Worm (Caenorhabditis elegans): ENCODE measurements around the gene K07F5.22.

Gene K07F5.22

DNA sequence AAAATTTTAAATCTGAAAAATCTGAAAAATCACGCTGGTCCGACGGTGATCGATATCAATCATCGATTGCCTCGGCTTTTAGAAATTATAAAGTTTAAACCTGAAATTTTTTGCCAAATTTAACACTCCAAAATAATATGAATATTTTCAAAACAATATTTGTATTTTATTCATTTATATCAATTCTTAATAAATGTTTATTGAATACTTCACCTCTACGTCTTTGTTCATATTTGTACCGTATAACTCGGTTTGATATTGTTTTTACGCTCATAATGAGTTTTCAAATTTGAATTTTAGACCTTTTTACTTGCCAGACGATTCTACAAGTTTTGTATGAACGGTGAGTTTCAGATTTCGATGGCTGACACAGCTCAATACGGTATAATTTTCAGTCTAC is at the start of gene K07F5.22, which contains the start of gene K07F5.15:
Gene K07F5.22, plus strand, starts transcription at position 301 of the 400 bp plus-strand sequence.
Gene K07F5.15, plus strand, starts transcription at position 301 of the 400 bp plus-strand sequence.
- TF ChIP-seq lin-32 (GFP tag; optimal IDR thresholded peaks at IDR 0.05) = no peak
- TF ChIP-seq sptf-1 (tag; optimal IDR thresholded peaks at IDR 0.05) = no peak
- TF ChIP-seq pha-4 (tag; optimal IDR thresholded peaks at IDR 0.05) = no peak
- TF ChIP-seq snpc-4 (tag; optimal IDR thresholded peaks at IDR 0.05) = no peak
- no peak for TF ChIP-seq unc-39 (tag; optimal IDR thresholded peaks at IDR 0.05)
- no peak for TF ChIP-seq ztf-11 (tag; optimal IDR thresholded peaks at IDR 0.05)
- TF ChIP-seq nhr-76 (tag; optimal IDR thresholded peaks at IDR 0.05) = no peak
- TF ChIP-seq tbx-8 (GFP tag; optimal IDR thresholded peaks at IDR 0.05) = no peak
- no peak for TF ChIP-seq ces-1 (GFP tag; optimal IDR thresholded peaks at IDR 0.05)
- no peak for TF ChIP-seq unc-62 (GFP tag; optimal IDR thresholded peaks at IDR 0.05)
- TF ChIP-seq bed-3 (GFP tag; optimal IDR thresholded peaks at IDR 0.05) = no peak
- TF ChIP-seq ham-2 (GFP tag; optimal IDR thresholded peaks at IDR 0.05) = no peak
- no peak for TF ChIP-seq mls-2 (tag; optimal IDR thresholded peaks at IDR 0.05)
- no peak for TF ChIP-seq flh-1 (GFP tag; optimal IDR thresholded peaks at IDR 0.05)

DNA sequence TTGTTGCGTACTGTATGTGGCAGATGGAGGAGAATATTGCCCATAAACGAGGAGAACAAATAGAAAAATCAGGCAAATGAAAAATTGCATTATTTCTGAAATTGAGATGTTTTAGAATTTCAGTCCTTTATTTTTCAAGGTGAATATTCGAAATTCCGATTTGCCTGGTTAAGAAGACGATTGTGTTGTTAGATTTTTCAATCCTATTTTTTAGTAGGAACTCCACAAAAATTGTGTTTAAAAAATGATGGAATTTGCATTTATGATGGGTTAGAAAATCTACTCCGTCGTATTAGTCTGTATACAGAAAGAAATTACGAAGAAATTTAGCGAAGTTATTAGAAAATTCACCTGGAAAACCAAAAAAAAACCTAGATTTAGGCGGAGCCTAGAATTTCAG is 49.4 kb upstream of the K07F5.22 start, which contains the start of gene egl-20:
Gene egl-20, minus strand, starts transcription at position 101 of the 400 bp plus-strand sequence.
- TF ChIP-seq tbx-8 (GFP tag; optimal IDR thresholded peaks at IDR 0.05) (no peak), snpc-4 (tag; optimal IDR thresholded peaks at IDR 0.05) (no peak), mep-1 (tag; optimal IDR thresholded peaks at IDR 0.05) (no peak), elt-1 (tag; optimal IDR thresholded peaks at IDR 0.05; ENCODE audit: borderline replicate concordance, insufficient read depth) (no peak), elt-3 (tag; optimal IDR thresholded peaks at IDR 0.05) (no peak), blmp-1 (tag; optimal IDR thresholded peaks at IDR 0.05) (no peak), lin-13 (tag; optimal IDR thresholded peaks at IDR 0.05) (no peak), cnd-1 (tag; optimal IDR thresholded peaks at IDR 0.05) (no peak), ceh-43 (GFP tag; optimal IDR thresholded peaks at IDR 0.05) (no peak), drap-1 (GFP tag; optimal IDR thresholded peaks at IDR 0.05) (no peak), mab-5 (tag; optimal IDR thresholded peaks at IDR 0.05) (no peak), unc-62 (GFP tag; optimal IDR thresholded peaks at IDR 0.05) (no peak), mls-2 (tag; optimal IDR thresholded peaks at IDR 0.05) (no peak), nhr-237 (tag; optimal IDR thresholded peaks at IDR 0.05) (no peak), ces-1 (GFP tag; optimal IDR thresholded peaks at IDR 0.05) (no peak), M03D4.4 (tag; optimal IDR thresholded peaks at IDR 0.05) (no peak), flh-1 (GFP tag; optimal IDR thresholded peaks at IDR 0.05) (no peak), sem-2 (GFP tag; optimal IDR thresholded peaks at IDR 0.05) (no peak), unc-39 (tag; optimal IDR thresholded peaks at IDR 0.05) (no peak)

DNA sequence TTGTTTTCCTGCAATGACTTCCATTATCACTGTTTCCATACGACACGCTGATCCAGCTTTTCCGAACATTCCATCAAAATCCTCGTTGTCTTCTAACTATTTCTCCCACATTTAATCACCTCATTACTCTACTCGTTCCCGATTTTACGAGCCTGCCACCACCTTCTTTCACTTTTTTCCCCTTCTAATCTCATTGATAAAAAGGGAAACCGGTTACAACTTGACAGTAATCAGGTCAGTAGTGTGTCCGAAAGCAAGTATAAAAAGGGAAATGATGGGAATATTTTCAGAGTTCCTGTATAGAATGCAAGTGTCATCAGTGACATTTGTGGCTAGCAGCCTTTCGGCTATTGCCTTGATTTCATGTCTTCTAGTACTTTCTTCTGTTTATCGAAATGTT is 43.3 kb upstream of the K07F5.22 start, which contains the start of gene col-123:
Gene col-123, plus strand, starts transcription at position 301 of the 400 bp plus-strand sequence.
- TF ChIP-seq nhr-237 (tag; optimal IDR thresholded peaks at IDR 0.05) = no peak
- TF ChIP-seq sptf-1 (tag; optimal IDR thresholded peaks at IDR 0.05) = no peak
- TF ChIP-seq unc-39 (tag; optimal IDR thresholded peaks at IDR 0.05) = no peak
- no peak for TF ChIP-seq elt-3 (tag; optimal IDR thresholded peaks at IDR 0.05)
- TF ChIP-seq nhr-12 (tag; optimal IDR thresholded peaks at IDR 0.05) = no peak
- no peak for TF ChIP-seq snpc-4 (tag; optimal IDR thresholded peaks at IDR 0.05)
- TF ChIP-seq blmp-1 (tag; optimal IDR thresholded peaks at IDR 0.05) = no peak
- TF ChIP-seq pha-4 (tag; optimal IDR thresholded peaks at IDR 0.05) = no peak
- no peak for TF ChIP-seq zip-8 (tag; optimal IDR thresholded peaks at IDR 0.05)

DNA sequence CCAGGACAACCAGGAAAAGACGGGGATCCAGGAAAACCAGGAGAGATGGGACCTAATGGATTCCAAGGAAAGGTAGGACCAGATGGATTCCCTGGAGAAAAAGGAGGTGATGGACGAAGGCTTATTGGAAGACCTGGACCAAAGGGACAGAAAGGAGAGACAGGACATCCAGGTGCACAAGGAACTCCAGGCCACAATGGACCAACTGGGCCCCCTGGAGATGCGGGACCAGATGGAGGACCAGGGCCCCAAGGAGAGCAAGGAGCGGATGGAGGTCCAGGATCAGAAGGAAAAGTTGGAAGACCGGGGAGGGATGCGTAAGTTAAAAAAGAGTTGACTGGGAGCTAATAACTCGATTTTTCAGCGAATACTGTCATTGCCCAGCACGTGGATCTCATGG is 42.3 kb upstream of the K07F5.22 start:
- no peak for TF ChIP-seq drap-1 (GFP tag; optimal IDR thresholded peaks at IDR 0.05)
- TF ChIP-seq mab-5 (tag; optimal IDR thresholded peaks at IDR 0.05) = no peak
- no peak for TF ChIP-seq elt-1 (tag; optimal IDR thresholded peaks at IDR 0.05; ENCODE audit: borderline replicate concordance, insufficient read depth)
- TF ChIP-seq ces-1 (GFP tag; optimal IDR thresholded peaks at IDR 0.05) = no peak
- no peak for TF ChIP-seq unc-62 (GFP tag; optimal IDR thresholded peaks at IDR 0.05)
- TF ChIP-seq elt-3 (tag; optimal IDR thresholded peaks at IDR 0.05) = no peak
- TF ChIP-seq ceh-39 (tag; optimal IDR thresholded peaks at IDR 0.05) = no peak
- TF ChIP-seq ham-2 (GFP tag; optimal IDR thresholded peaks at IDR 0.05) = no peak
- TF ChIP-seq nhr-237 (tag; optimal IDR thresholded peaks at IDR 0.05) = no peak
- no peak for TF ChIP-seq sem-2 (GFP tag; optimal IDR thresholded peaks at IDR 0.05)
- no peak for TF ChIP-seq lin-32 (GFP tag; optimal IDR thresholded peaks at IDR 0.05)
- no peak for TF ChIP-seq pha-4 (tag; optimal IDR thresholded peaks at IDR 0.05)
- TF ChIP-seq nhr-2 (tag; optimal IDR thresholded peaks at IDR 0.05) = no peak
- no peak for TF ChIP-seq snpc-4 (tag; optimal IDR thresholded peaks at IDR 0.05)
- no peak for TF ChIP-seq flh-1 (GFP tag; optimal IDR thresholded peaks at IDR 0.05)
- TF ChIP-seq cnd-1 (tag; optimal IDR thresholded peaks at IDR 0.05) = no peak
- TF ChIP-seq unc-39 (tag; optimal IDR thresholded peaks at IDR 0.05) = no peak

DNA sequence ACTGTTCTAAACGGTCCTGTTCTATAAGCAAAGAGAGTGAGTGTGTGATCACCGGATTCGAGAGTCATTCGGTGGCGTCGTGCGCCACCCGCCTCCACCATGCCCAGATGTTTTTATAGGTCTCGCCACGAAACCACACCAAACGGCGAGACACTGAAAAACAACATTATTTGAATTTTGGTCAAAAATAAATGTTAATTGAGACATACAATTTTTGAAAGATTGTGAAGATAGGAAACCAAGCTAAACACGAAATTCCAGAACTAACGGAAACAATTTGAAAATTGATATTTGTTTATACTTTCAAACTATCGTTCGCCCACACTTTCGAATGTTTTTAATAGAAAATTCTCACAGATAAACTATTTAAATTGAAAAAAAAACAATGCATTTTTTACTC is 40.4 kb upstream of the K07F5.22 start, which contains the start of gene catp-6:
Gene catp-6, minus strand, starts transcription at position 101 of the 400 bp plus-strand sequence.
- TF ChIP-seq ceh-43 (GFP tag; optimal IDR thresholded peaks at IDR 0.05) (no peak), nhr-76 (tag; optimal IDR thresholded peaks at IDR 0.05) (no peak), ceh-83 (GFP tag; optimal IDR thresholded peaks at IDR 0.05) (no peak), mls-2 (tag; optimal IDR thresholded peaks at IDR 0.05) (no peak), nhr-28 (tag; optimal IDR thresholded peaks at IDR 0.05) (no peak), ztf-11 (tag; optimal IDR thresholded peaks at IDR 0.05) (no peak), sptf-1 (tag; optimal IDR thresholded peaks at IDR 0.05) (no peak), elt-3 (tag; optimal IDR thresholded peaks at IDR 0.05) (no peak), mep-1 (tag; optimal IDR thresholded peaks at IDR 0.05) (no peak), drap-1 (GFP tag; optimal IDR thresholded peaks at IDR 0.05) (no peak), zip-8 (tag; optimal IDR thresholded peaks at IDR 0.05) (no peak), bed-3 (GFP tag; optimal IDR thresholded peaks at IDR 0.05) (no peak), mab-5 (tag; optimal IDR thresholded peaks at IDR 0.05) (no peak), lsy-2 (tag; optimal IDR thresholded peaks at IDR 0.05) (no peak), flh-1 (GFP tag; optimal IDR thresholded peaks at IDR 0.05) (no peak), pha-4 (tag; optimal IDR thresholded peaks at IDR 0.05) (no peak), M03D4.4 (tag; optimal IDR thresholded peaks at IDR 0.05) (no peak), unc-62 (GFP tag; optimal IDR thresholded peaks at IDR 0.05) (no peak)
